Fruit fly (Drosophila melanogaster) whole organism, embryonic: ENCODE measurements around the gene Mrm2.

Experiments used
- Abd-B ChIP-seq: fragments of 200-800 bp; sonication (Bioruptor generic); optimal IDR thresholded peaks from 2 replicates; lab custom pipeline; 2018; ENCODE audit warnings: missing biosample characterization, mild to moderate bottlenecking, missing genetic modification characterization, moderate library complexity
- Aef1 ChIP-seq: fragments of 200-800 bp; sonication (Bioruptor generic); IDR thresholded peaks from 3 replicates; pipeline ENCODE4 v1.3.6; 2022; ENCODE audit warnings: missing biosample characterization, missing genetic modification characterization
- Atf3 ChIP-seq: fragments of 200-800 bp; sonication (Bioruptor generic); optimal IDR thresholded peaks from 3 replicates; lab custom pipeline; 2016; ENCODE audit warnings: missing biosample characterization, missing genetic modification characterization
- CG10274 ChIP-seq: fragments of 200-800 bp; sonication (Bioruptor generic); optimal IDR thresholded peaks from 3 replicates; lab custom pipeline; 2017; ENCODE audit warnings: missing biosample characterization, mild to moderate bottlenecking, missing genetic modification characterization
- CG11560 ChIP-seq: fragments of 200-800 bp; sonication (Bioruptor generic); IDR thresholded peaks from 3 replicates; pipeline ENCODE4 v1.3.6; 2022; ENCODE audit warnings: missing biosample characterization, missing genetic modification characterization
- CG1233 ChIP-seq: fragments of 200-800 bp; sonication (Bioruptor generic); optimal IDR thresholded peaks from 4 replicates; lab custom pipeline; 2018; ENCODE audit warnings: missing biosample characterization, mild to moderate bottlenecking, missing genetic modification characterization
- CG12744 ChIP-seq: fragments of 200-800 bp; sonication (Bioruptor generic); optimal IDR thresholded peaks from 2 replicates; lab custom pipeline; 2016; ENCODE audit warnings: missing biosample characterization, missing genetic modification characterization
- CG14965 ChIP-seq: fragments of 200-800 bp; sonication (Bioruptor generic); optimal IDR thresholded peaks from 2 replicates; lab custom pipeline; 2016; ENCODE audit warnings: missing biosample characterization, missing genetic modification characterization, borderline replicate concordance
- CG15696 ChIP-seq: fragments of 200-800 bp; sonication (Bioruptor generic); optimal IDR thresholded peaks from 2 replicates; lab custom pipeline; 2019; ENCODE audit warnings: missing biosample characterization, mild to moderate bottlenecking, missing genetic modification characterization, moderate library complexity
- CG16863 ChIP-seq: fragments of 200-800 bp; sonication (Bioruptor generic); optimal IDR thresholded peaks from 3 replicates; lab custom pipeline; 2016; ENCODE audit warnings: missing biosample characterization, missing genetic modification characterization
- CG18619 ChIP-seq: fragments of 200-800 bp; sonication (Bioruptor generic); optimal IDR thresholded peaks from 3 replicates; lab custom pipeline; 2017; ENCODE audit warnings: missing biosample characterization, mild to moderate bottlenecking, missing genetic modification characterization
- CG30431 ChIP-seq: fragments of 200-800 bp; sonication (Bioruptor generic); optimal IDR thresholded peaks from 2 replicates; lab custom pipeline; 2017; ENCODE audit warnings: missing biosample characterization, missing genetic modification characterization
- CG3065 ChIP-seq: fragments of 200-800 bp; sonication (Bioruptor generic); optimal IDR thresholded peaks from 2 replicates; lab custom pipeline; 2016; ENCODE audit warnings: missing biosample characterization, missing genetic modification characterization
- CG31388 ChIP-seq: fragments of 200-800 bp; sonication (Bioruptor generic); optimal IDR thresholded peaks from 2 replicates; lab custom pipeline; 2016; ENCODE audit warnings: missing biosample characterization, missing genetic modification characterization
- CG32532 ChIP-seq: fragments of 200-800 bp; sonication (Bioruptor generic); IDR thresholded peaks from 2 replicates; pipeline ENCODE4 v1.3.6; 2022; ENCODE audit warnings: missing biosample characterization, missing genetic modification characterization
- CG34224 ChIP-seq: fragments of 200-800 bp; sonication (Bioruptor generic); IDR thresholded peaks from 3 replicates; pipeline ENCODE4 v1.3.6; 2022; ENCODE audit warnings: missing biosample characterization, missing genetic modification characterization; ENCODE audit not compliant: partially characterized antibody
- CG3726 ChIP-seq: fragments of 200-800 bp; sonication (Bioruptor generic); IDR thresholded peaks from 3 replicates; pipeline ENCODE4, ENCODE4 v1.3.6; 2022; ENCODE audit warnings: missing biosample characterization, missing genetic modification characterization
- CG4328 ChIP-seq: fragments of 200-800 bp; sonication (Bioruptor generic); optimal IDR thresholded peaks from 3 replicates; lab custom pipeline; 2017; ENCODE audit warnings: missing biosample characterization, missing genetic modification reagents, missing genetic modification characterization
- CG6272 ChIP-seq: fragments of 200-800 bp; sonication (Bioruptor generic); IDR thresholded peaks from 2 replicates; pipeline ENCODE4 v1.3.6; 2022; ENCODE audit warnings: missing biosample characterization, missing genetic modification characterization
- CG6791 ChIP-seq: fragments of 200-800 bp; sonication (Bioruptor generic); IDR thresholded peaks from 3 replicates; pipeline ENCODE4 v1.3.6; 2022; ENCODE audit warnings: missing biosample characterization, missing genetic modification characterization; ENCODE audit not compliant: partially characterized antibody
- CG7963 ChIP-seq: fragments of 200-800 bp; sonication (Bioruptor generic); IDR thresholded peaks from 3 replicates; pipeline ENCODE4 v1.3.6; 2022; ENCODE audit warnings: missing biosample characterization, missing genetic modification characterization; ENCODE audit not compliant: partially characterized antibody
- CG8290 ChIP-seq, 3 experiments: fragments of 200-800 bp; sonication (Bioruptor generic); optimal IDR thresholded peaks; 2 replicates each; lab custom pipeline; 2016 to 2019; ENCODE audit warnings: missing biosample characterization in 3 of 3, missing genetic modification characterization in 3 of 3, mild to moderate bottlenecking in 2 of 3, moderate library complexity in 1 of 3
- CG8388 ChIP-seq: fragments of 200-800 bp; sonication (Bioruptor generic); optimal IDR thresholded peaks from 2 replicates; lab custom pipeline; 2019; ENCODE audit warnings: missing biosample characterization, mild to moderate bottlenecking, missing genetic modification characterization, moderate library complexity
- CG9817 ChIP-seq: fragments of 200-800 bp; sonication (Bioruptor generic); optimal IDR thresholded peaks from 2 replicates; lab custom pipeline; 2018; ENCODE audit warnings: missing biosample characterization, mild to moderate bottlenecking, missing genetic modification characterization, moderate library complexity
- Dp ChIP-seq: fragments of 200-800 bp; sonication (Bioruptor generic); optimal IDR thresholded peaks from 2 replicates; lab custom pipeline; 2018; ENCODE audit warnings: missing biosample characterization, mild to moderate bottlenecking, missing genetic modification characterization, moderate library complexity
- Dref ChIP-seq: fragments of 200-800 bp; sonication (Bioruptor generic); IDR thresholded peaks from 2 replicates; pipeline ENCODE4 v1.3.6; 2022; ENCODE audit warnings: missing biosample characterization, missing genetic modification characterization
- Fer2 ChIP-seq: fragments of 200-800 bp; sonication (Bioruptor generic); optimal IDR thresholded peaks from 2 replicates; lab custom pipeline; 2018; ENCODE audit warnings: missing biosample characterization, mild to moderate bottlenecking, missing genetic modification characterization, moderate library complexity
- HmgZ ChIP-seq: fragments of 200-800 bp; sonication (Bioruptor generic); optimal IDR thresholded peaks from 2 replicates; lab custom pipeline; 2018; ENCODE audit warnings: missing biosample characterization, mild to moderate bottlenecking, missing genetic modification characterization
- Med ChIP-seq: fragments of 200-800 bp; sonication (Bioruptor generic); peaks from one replicate; lab custom pipeline; 2016; ENCODE audit warnings: missing biosample characterization, missing genetic modification characterization, mild to moderate bottlenecking, inconsistent platforms, moderate library complexity
- Mes4 ChIP-seq: fragments of 200-800 bp; sonication (Bioruptor generic); optimal IDR thresholded peaks from 2 replicates; lab custom pipeline; 2016; ENCODE audit warnings: missing biosample characterization, missing genetic modification characterization
- Optix ChIP-seq: fragments of 200-800 bp; sonication (Bioruptor generic); IDR thresholded peaks from 3 replicates; pipeline ENCODE4 v1.3.6; 2022; ENCODE audit warnings: missing biosample characterization, missing genetic modification characterization
- Tbp ChIP-seq: fragments of >200 bp; optimal IDR thresholded peaks from 2 replicates; lab custom pipeline; 2018; ENCODE audit warnings: missing biosample characterization, missing genetic modification characterization
- br ChIP-seq: fragments of >200 bp; optimal IDR thresholded peaks from 2 replicates; lab custom pipeline; 2017
- chinmo ChIP-seq: fragments of 200-800 bp; sonication (Bioruptor generic); IDR thresholded peaks from 4 replicates; pipeline ENCODE4 v1.3.6; 2022; ENCODE audit warnings: missing biosample characterization, missing genetic modification characterization; ENCODE audit not compliant: partially characterized antibody
- dan ChIP-seq: fragments of 200-800 bp; sonication (Bioruptor generic); IDR thresholded peaks from 2 replicates; pipeline ENCODE4 v1.3.6; 2022; ENCODE audit warnings: missing biosample characterization, missing genetic modification characterization
- dm ChIP-seq: fragments of 200-800 bp; sonication (Bioruptor generic); optimal IDR thresholded peaks from 3 replicates; lab custom pipeline; 2016; ENCODE audit warnings: missing biosample characterization, missing genetic modification characterization
- dmrt11E ChIP-seq: fragments of 200-800 bp; sonication (Bioruptor generic); optimal IDR thresholded peaks from 3 replicates; lab custom pipeline; 2018; ENCODE audit warnings: missing biosample characterization, mild to moderate bottlenecking, missing genetic modification characterization, moderate library complexity
- dpn ChIP-seq, 2 experiments: fragments of 200-800 bp; sonication (Bioruptor generic); optimal IDR thresholded peaks; 3 replicates each; lab custom pipeline; 2016; ENCODE audit warnings: missing biosample characterization in 2 of 2, missing genetic modification characterization in 2 of 2
- ems ChIP-seq: fragments of 200-800 bp; sonication (Bioruptor generic); optimal IDR thresholded peaks from 3 replicates; lab custom pipeline; 2016; ENCODE audit warnings: missing biosample characterization, missing genetic modification characterization
- fd102C ChIP-seq: fragments of 200-800 bp; sonication (Bioruptor generic); optimal IDR thresholded peaks from 2 replicates; lab custom pipeline; 2018; ENCODE audit warnings: missing biosample characterization, mild to moderate bottlenecking, missing genetic modification characterization, moderate library complexity
- fd3F ChIP-seq: fragments of 200-800 bp; sonication (Bioruptor generic); optimal IDR thresholded peaks from 2 replicates; lab custom pipeline; 2018; ENCODE audit warnings: missing biosample characterization, mild to moderate bottlenecking, missing genetic modification characterization, moderate library complexity
- fu2 ChIP-seq: fragments of 200-800 bp; sonication (Bioruptor generic); optimal IDR thresholded peaks from 2 replicates; lab custom pipeline; 2016; ENCODE audit warnings: missing biosample characterization, missing genetic modification characterization
- hb ChIP-seq: fragments of 200-800 bp; sonication (Bioruptor generic); IDR thresholded peaks from 3 replicates; pipeline ENCODE4 v1.3.6; 2022; ENCODE audit warnings: missing biosample characterization, missing genetic modification characterization; ENCODE audit not compliant: partially characterized antibody
- kah ChIP-seq: fragments of 200-800 bp; sonication (Bioruptor generic); optimal IDR thresholded peaks from 2 replicates; lab custom pipeline; 2018; ENCODE audit warnings: missing biosample characterization, mild to moderate bottlenecking, missing genetic modification characterization
- prd ChIP-seq, 3 experiments: fragments of >200 bp in 2 of 3; fragments of 200-800 bp in 1 of 3; sonication (Bioruptor generic) in 1 of 3; optimal IDR thresholded peaks in 2 of 3; IDR thresholded peaks in 1 of 3; 2 replicates in 2 of 3; 3 replicates in 1 of 3; pipeline versions ENCODE4 v1.3.6 to Lab custom; 2017 to 2022; ENCODE audit warnings: missing biosample characterization in 1 of 3, missing genetic modification characterization in 1 of 3
- psq ChIP-seq: fragments of 200-800 bp; sonication (Bioruptor generic); optimal IDR thresholded peaks from 2 replicates; lab custom pipeline; 2017; ENCODE audit warnings: missing biosample characterization, missing genetic modification characterization
- pum ChIP-seq: fragments of 200-800 bp; sonication (Bioruptor generic); optimal IDR thresholded peaks from 2 replicates; lab custom pipeline; 2016; ENCODE audit warnings: missing biosample characterization, missing genetic modification characterization
- ranshi ChIP-seq: fragments of 200-800 bp; sonication (Bioruptor generic); IDR thresholded peaks from 2 replicates; pipeline ENCODE4 v1.3.6; 2022; ENCODE audit warnings: missing biosample characterization, missing genetic modification characterization
- so ChIP-seq: fragments of 200-800 bp; sonication (Bioruptor generic); IDR thresholded peaks from 3 replicates; pipeline ENCODE4 v1.3.6; 2022; ENCODE audit warnings: missing biosample characterization, missing genetic modification characterization
- unpg ChIP-seq: fragments of 200-800 bp; sonication (Bioruptor generic); optimal IDR thresholded peaks from 3 replicates; lab custom pipeline; 2018; ENCODE audit warnings: missing biosample characterization, mild to moderate bottlenecking, missing genetic modification characterization, moderate library complexity

Gene Mrm2

DNA sequence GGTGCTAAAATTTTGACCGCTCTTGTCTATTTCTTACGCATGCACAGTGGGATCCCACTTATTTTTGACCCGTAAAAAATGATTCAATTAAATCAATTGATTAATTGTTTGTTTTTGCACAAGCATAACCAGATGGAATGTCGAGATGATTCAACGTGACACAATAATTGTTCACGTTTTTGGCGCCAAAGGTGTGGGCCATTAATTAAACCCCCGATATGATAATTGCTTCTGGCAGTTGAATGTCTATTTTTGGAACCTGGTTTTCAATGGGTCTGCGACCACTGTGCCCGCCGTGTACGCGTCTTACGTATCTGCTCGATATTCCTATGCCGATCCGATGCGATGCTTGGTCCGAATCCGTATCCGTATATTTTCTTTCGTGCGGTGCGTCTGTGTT lies 30.6 kb downstream of the Mrm2 start (continued):
- TF ChIP-seq prd (optimal IDR thresholded peaks at IDR 0.05; lab: Kevin White, UChicago) (no peak), prd (GFP tag; IDR thresholded peaks at IDR 0.05; lab: Robert Waterston, UW) (peak; percentile 84), HmgZ (tag; lab: Kevin White, UChicago) (peak; percentile 22), Optix (peak; percentile 71), Dp (GFP tag; lab: Kevin White, UChicago) (no peak), dmrt11E (peak; percentile 60), Atf3 (GFP tag; lab: Kevin White, UChicago) (peak; percentile 32), Med (GFP tag; lab: Kevin White, UChicago) (peak; percentile 97), hb (GFP tag; lab: Robert Waterston, UW) (no peak), CG31388 (GFP tag; lab: Kevin White, UChicago) (no peak), kah (GFP tag; lab: Kevin White, UChicago) (peak; percentile 35), unpg (GFP tag; lab: Kevin White, UChicago) (peak; percentile 82), Dref (GFP tag; lab: Robert Waterston, UW) (no peak), CG1233 (GFP tag; lab: Kevin White, UChicago) (peak; percentile 46), CG3726 (GFP tag; lab: Robert Waterston, UW) (peak; percentile 73; the same call in 2 of the 3 replicates), ranshi (GFP tag; lab: Robert Waterston, UW) (peak; percentile 64; the same call in 1 of the 2 replicates), CG7963 (GFP tag; lab: Robert Waterston, UW) (peak; percentile 34; the same call in 1 of the 3 replicates), fu2 (GFP tag; lab: Kevin White, UChicago) (peak; percentile 18), CG34224 (GFP tag; lab: Robert Waterston, UW) (no peak), dan (no peak), CG32532 (GFP tag; lab: Robert Waterston, UW) (peak; percentile 76), CG8290 (GFP tag; optimal IDR thresholded peaks at IDR 0.05; lab: Kevin White, UChicago) (peak; percentile 51), CG8290 (tag; optimal IDR thresholded peaks at IDR 0.05; lab: Kevin White, UChicago) (no peak), Abd-B (GFP tag; lab: Kevin White, UChicago) (no peak), so (GFP tag; lab: Robert Waterston, UW) (peak; percentile 71; the same call in 2 of the 3 replicates), Aef1 (GFP tag; lab: Robert Waterston, UW) (peak; percentile 73; the same call in 2 of the 3 replicates), CG8388 (GFP tag; lab: Kevin White, UChicago) (peak; percentile 61), CG18619 (GFP tag; lab: Kevin White, UChicago) (peak; percentile 39), CG16863 (peak; percentile 66), pum (GFP tag; lab: Kevin White, UChicago) (peak; percentile 71), CG6791 (no peak), ems (GFP tag; lab: Kevin White, UChicago) (peak; percentile 80), chinmo (no peak), br (lab: Kevin White, UChicago) (no peak), CG9817 (peak; percentile 72), Mes4 (GFP tag; lab: Kevin White, UChicago) (no peak), CG3065 (GFP tag; lab: Kevin White, UChicago) (no peak), Fer2 (tag; lab: Kevin White, UChicago) (peak; percentile 17), psq (no peak), CG10274 (GFP tag; lab: Kevin White, UChicago) (peak; percentile 50), dm (GFP tag; lab: Kevin White, UChicago) (peak; percentile 33), CG30431 (GFP tag; lab: Kevin White, UChicago) (peak; percentile 62), Tbp (GFP tag; lab: Kevin White, UChicago) (no peak), CG15696 (peak; percentile 58), fd102C (GFP tag; lab: Kevin White, UChicago) (no peak), dpn (GFP tag; optimal IDR thresholded peaks at IDR 0.05; lab: Kevin White, UChicago) (peak; percentile 54 to 70), CG6272 (GFP tag; lab: Robert Waterston, UW) (peak; percentile 57; the same call in 1 of the 2 replicates), CG11560 (tag; lab: Robert Waterston, UW) (peak; percentile 55; the same call in 2 of the 3 replicates), CG14965 (GFP tag; lab: Kevin White, UChicago) (no peak), fd3F (GFP tag; lab: Kevin White, UChicago) (peak; percentile 56), CG4328 (GFP tag; lab: Kevin White, UChicago) (peak; percentile 65), CG12744 (GFP tag; lab: Kevin White, UChicago) (peak; percentile 31)
